Fruit fly (Drosophila melanogaster): Measurements from ENCODE around the gene CG3638.

CG3638 gene

DNA sequence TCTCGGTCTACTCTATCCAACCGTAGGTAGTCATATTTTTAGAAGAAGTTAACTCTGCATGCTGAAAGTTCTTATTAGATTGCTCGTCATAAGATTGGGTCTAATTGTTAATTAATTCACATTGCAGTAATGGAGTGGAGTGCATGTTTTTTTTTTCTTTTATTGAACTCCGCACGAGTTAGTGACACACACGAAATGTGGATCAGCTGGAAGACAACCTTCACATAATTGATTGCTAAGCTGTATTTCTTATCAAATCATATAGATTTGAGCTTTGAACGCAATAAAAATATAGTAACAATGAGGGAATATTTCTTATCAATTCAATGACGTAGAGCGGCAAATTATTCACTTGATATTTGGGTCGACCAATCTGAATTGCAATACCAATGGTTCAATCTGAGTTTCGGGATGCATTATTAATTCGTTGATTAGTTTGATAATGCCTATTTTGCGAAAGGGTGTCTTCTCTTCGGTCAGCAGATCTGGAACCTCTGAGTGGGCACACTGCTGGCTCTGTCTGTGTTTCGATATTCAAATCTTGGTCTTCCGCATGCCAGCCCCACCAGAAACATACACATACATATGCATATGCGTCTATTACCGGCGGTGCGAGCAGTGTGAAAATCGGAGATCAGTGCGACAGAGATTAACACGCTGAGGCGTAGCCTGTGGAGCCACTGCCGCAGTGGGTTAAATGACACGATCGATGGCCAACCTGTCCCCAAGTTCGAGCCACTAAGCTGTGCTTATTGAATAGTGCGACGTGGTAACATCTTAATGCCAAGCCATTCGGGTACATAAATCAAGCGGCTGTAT lies 42.5 kb upstream of the CG3638 start (continued):
- TF ChIP-seq CG9932 (GFP tag; IDR thresholded peaks at IDR 0.05): peak; percentile 19; the same call in 1 of the 2 replicates
- no peak for TF ChIP-seq schlank (tag; optimal IDR thresholded peaks at IDR 0.05)
- TF ChIP-seq Hsf (GFP tag; optimal IDR thresholded peaks at IDR 0.05): no peak
- TF ChIP-seq Oaz (GFP tag; IDR thresholded peaks at IDR 0.05): no peak
- TF ChIP-seq CG7839 (tag; optimal IDR thresholded peaks at IDR 0.05): peak; percentile 39
- no peak for TF ChIP-seq pan (optimal IDR thresholded peaks at IDR 0.05)
- TF ChIP-seq pan (GFP tag; optimal IDR thresholded peaks at IDR 0.05 in 1 of 2, IDR thresholded peaks at IDR 0.05 in 1 of 2): no peak
- no peak for TF ChIP-seq CG4360 (GFP tag; IDR thresholded peaks at IDR 0.05)
- peak; percentile 49 for TF ChIP-seq CG2678 (tag; optimal IDR thresholded peaks at IDR 0.05)
- no peak for TF ChIP-seq CG18476 (GFP tag; optimal IDR thresholded peaks at IDR 0.05)
- no peak for TF ChIP-seq Hr3 (GFP tag; optimal IDR thresholded peaks at IDR 0.05)
- TF ChIP-seq CG6683 (GFP tag; optimal IDR thresholded peaks at IDR 0.05): no peak
- no peak for TF ChIP-seq cato (GFP tag; optimal IDR thresholded peaks at IDR 0.05; ENCODE audit: borderline replicate concordance)
- peak in 1 of 2 experiments; percentile 6 for TF ChIP-seq bsh (GFP tag; optimal IDR thresholded peaks at IDR 0.05)
- no peak for TF ChIP-seq prd (optimal IDR thresholded peaks at IDR 0.05)
- 0 out of 3 replicates have a peak, but pooled peaks have one; percentile 26 for TF ChIP-seq prd (GFP tag; IDR thresholded peaks at IDR 0.05)
- peak; percentile 20; the same call in 1 of the 2 replicates for TF ChIP-seq CG10366 (GFP tag; IDR thresholded peaks at IDR 0.05)
- TF ChIP-seq lilli (GFP tag; optimal IDR thresholded peaks at IDR 0.05): peak; percentile 6
- TF ChIP-seq Blimp-1 (GFP tag; optimal IDR thresholded peaks at IDR 0.05): no peak
- TF ChIP-seq CG2202 (tag; optimal IDR thresholded peaks at IDR 0.05): no peak
- TF ChIP-seq NK7.1 (GFP tag; optimal IDR thresholded peaks at IDR 0.05): no peak
- TF ChIP-seq Lpt (GFP tag; optimal IDR thresholded peaks at IDR 0.05): no peak
- TF ChIP-seq zfh2 (GFP tag; optimal IDR thresholded peaks at IDR 0.05): peak; percentile 15
- no peak for TF ChIP-seq Dref (GFP tag; IDR thresholded peaks at IDR 0.05)
- TF ChIP-seq ato (GFP tag; IDR thresholded peaks at IDR 0.05; ENCODE audit: partially characterized antibody): no peak
- TF ChIP-seq p53 (GFP tag; optimal IDR thresholded peaks at IDR 0.05): no peak
- TF ChIP-seq crp (GFP tag; optimal IDR thresholded peaks at IDR 0.05): no peak
- TF ChIP-seq CG15011 (GFP tag; optimal IDR thresholded peaks at IDR 0.05): no peak
- TF ChIP-seq Scr (GFP tag; IDR thresholded peaks at IDR 0.05; ENCODE audit: partially characterized antibody): no peak
- no peak for TF ChIP-seq emc (GFP tag; optimal IDR thresholded peaks at IDR 0.05)
- no peak for TF ChIP-seq Mad (GFP tag; optimal IDR thresholded peaks at IDR 0.05)
- TF ChIP-seq CG10431 (GFP tag; optimal IDR thresholded peaks at IDR 0.05): no peak
- TF ChIP-seq Vsx1 (GFP tag; optimal IDR thresholded peaks at IDR 0.05): no peak
- TF ChIP-seq CG2199 (GFP tag; IDR thresholded peaks at IDR 0.05): no peak
- no peak for TF ChIP-seq ap (GFP tag; IDR thresholded peaks at IDR 0.05)
- no peak for TF ChIP-seq CG13123 (GFP tag; optimal IDR thresholded peaks at IDR 0.05)
- TF ChIP-seq gt (GFP tag; IDR thresholded peaks at IDR 0.05): no peak
- peak; percentile 55; the same call in 2 of the 3 replicates for TF ChIP-seq row (GFP tag; IDR thresholded peaks at IDR 0.05)
- no peak for TF ChIP-seq Neu2 (GFP tag; optimal IDR thresholded peaks at IDR 0.05; ENCODE audit: borderline replicate concordance)
- no peak for TF ChIP-seq Hand (GFP tag; optimal IDR thresholded peaks at IDR 0.05)
- no peak for TF ChIP-seq CG14441 (GFP tag; IDR thresholded peaks at IDR 0.05)
- TF ChIP-seq CG12744 (GFP tag; optimal IDR thresholded peaks at IDR 0.05): no peak
- no peak for TF ChIP-seq CG17802 (tag; optimal IDR thresholded peaks at IDR 0.05)
- TF ChIP-seq CG1603 (tag; optimal IDR thresholded peaks at IDR 0.05): peak; percentile 16
- no peak for TF ChIP-seq E2f1 (GFP tag; IDR thresholded peaks at IDR 0.05)
- TF ChIP-seq Gug (GFP tag; IDR thresholded peaks at IDR 0.05): no peak
- TF ChIP-seq insv (GFP tag; optimal IDR thresholded peaks at IDR 0.05): no peak
- no peak for TF ChIP-seq salm (tag; optimal IDR thresholded peaks at IDR 0.05)
- no peak for TF ChIP-seq HHEX (GFP tag; optimal IDR thresholded peaks at IDR 0.05)
- no peak for TF ChIP-seq croc (GFP tag; conservative IDR thresholded peaks at IDR 0.05)

Data from whole organism, embryonic.